Worm (Caenorhabditis elegans) whole organism, midembryonic: ENCODE measurements around the gene srx-135.

Experiments used
- cog-1 ChIP-seq: sonication (generic microtip); optimal IDR thresholded peaks from 2 replicates; lab custom pipeline; 2016; ENCODE audit warnings: missing genetic modification characterization, missing compliant biosample characterization
- flt-1 ChIP-seq: fragments of 200-800 bp; sonication (Bioruptor generic); IDR thresholded peaks from 2 replicates; pipeline ENCODE4 v1.3.6; 2022; ENCODE audit warnings: missing genetic modification characterization, missing compliant biosample characterization
- klf-2 ChIP-seq: fragments of 200-800 bp; sonication (Bioruptor generic); conservative IDR thresholded peaks from 2 replicates; pipeline ENCODE4 v1.3.6; 2022; ENCODE audit warnings: missing genetic modification reagents, missing genetic modification characterization, missing compliant biosample characterization
- med-1 ChIP-seq: sonication (generic microtip); optimal IDR thresholded peaks from 2 replicates; lab custom pipeline; 2017; ENCODE audit warnings: missing genetic modification characterization, mild to moderate bottlenecking, missing compliant biosample characterization, antibody characterized with exemption, missing genetic modification reagents; ENCODE audit not compliant: insufficient read depth
- tab-1 ChIP-seq: fragments of 200-800 bp; sonication (Bioruptor generic); IDR thresholded peaks from 2 replicates; pipeline ENCODE4 v1.3.6; 2022; ENCODE audit warnings: missing genetic modification characterization, missing compliant biosample characterization
- ztf-23 ChIP-seq: fragments of 200-800 bp; sonication (Bioruptor generic); IDR thresholded peaks from 2 replicates; pipeline ENCODE4 v1.3.6; 2022; ENCODE audit warnings: missing genetic modification reagents, missing genetic modification characterization, missing compliant biosample characterization
- ztf-29 ChIP-seq: fragments of 200-800 bp; sonication (Bioruptor generic); IDR thresholded peaks from 2 replicates; pipeline ENCODE4 v1.3.6; 2022; ENCODE audit warnings: missing genetic modification reagents, missing genetic modification characterization, missing compliant biosample characterization

DNA sequence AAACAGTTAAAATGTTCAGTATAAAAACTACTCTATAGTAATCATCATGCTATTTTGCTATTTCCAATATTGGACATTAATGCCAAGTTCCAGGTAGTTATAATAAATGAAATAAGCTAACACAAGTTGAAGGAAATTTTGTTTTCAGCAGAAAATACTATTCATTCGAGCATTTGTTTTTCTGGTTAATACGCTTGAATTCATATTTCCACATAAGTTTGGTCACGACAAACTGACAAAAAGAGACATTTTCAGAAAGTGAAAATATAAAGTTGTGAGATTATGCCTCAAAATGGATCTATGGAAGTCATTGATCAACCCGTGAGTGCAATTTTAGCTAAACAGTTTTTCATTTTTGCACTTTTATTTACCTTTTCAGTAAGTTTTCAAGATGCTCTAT, 13.9 kb upstream of the srx-135 start, which contains the start of gene srx-131:
- no peak for TF ChIP-seq flt-1 (GFP tag; lab: Robert Waterston, UW)
- no peak for TF ChIP-seq klf-2
- TF ChIP-seq med-1 (GFP tag; lab: Kevin White, UChicago): no peak
- TF ChIP-seq cog-1 (tag; lab: Kevin White, UChicago): no peak
- TF ChIP-seq ztf-29 (GFP tag; lab: Robert Waterston, UW): no peak
- no peak for TF ChIP-seq ztf-23 (GFP tag; lab: Robert Waterston, UW)
- TF ChIP-seq tab-1 (GFP tag; lab: Robert Waterston, UW): no peak
